Fruit fly (Drosophila melanogaster): ENCODE data around the gene Myo95E.
A peak's percentile ranks its signal among the peaks of the same experiment; 100 is the strongest.

Myo95E gene

DNA sequence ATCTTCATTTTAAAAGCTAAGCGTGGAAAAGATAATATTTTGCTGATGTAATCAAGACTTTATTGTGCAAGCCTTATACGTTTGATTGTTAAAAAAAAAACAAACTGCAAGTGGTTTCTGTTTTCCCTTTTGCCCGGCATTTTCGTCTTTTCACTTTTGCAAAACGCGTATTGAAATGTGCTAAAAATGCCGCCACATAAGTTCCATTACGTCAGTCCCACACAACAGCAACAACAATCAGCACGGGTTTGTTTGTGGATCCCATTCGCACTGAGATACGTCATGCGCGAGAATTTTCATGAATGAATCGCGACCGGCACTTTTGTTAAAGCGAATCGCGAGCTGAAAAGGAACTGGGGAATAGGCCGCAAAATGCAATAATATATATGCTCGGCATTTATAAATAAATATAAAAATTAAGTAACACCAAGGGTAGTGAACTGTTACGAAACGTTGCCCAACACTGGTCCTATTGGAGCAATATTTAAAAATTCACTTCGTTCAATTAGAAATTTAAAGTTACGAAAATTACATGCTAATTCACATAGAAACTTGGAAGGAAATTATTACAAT, 55.2 kb downstream of the Myo95E start (continued):
- peak; percentile 49 for TF ChIP-seq CG34406 (GFP tag; optimal IDR thresholded peaks at IDR 0.05)
- TF ChIP-seq Hr38 (GFP tag; optimal IDR thresholded peaks at IDR 0.05) = no peak
- TF ChIP-seq dac (GFP tag; optimal IDR thresholded peaks at IDR 0.05) = no peak
- peak; percentile 61 for TF ChIP-seq Sox14 (GFP tag; optimal IDR thresholded peaks at IDR 0.05)
- TF ChIP-seq CG16779 (tag; optimal IDR thresholded peaks at IDR 0.05) = peak; percentile 41
- peak; percentile 36 for TF ChIP-seq CG8319 (GFP tag; optimal IDR thresholded peaks at IDR 0.05)
- no peak for TF ChIP-seq CG6163 (GFP tag; IDR thresholded peaks at IDR 0.05)
- TF ChIP-seq topi (GFP tag; optimal IDR thresholded peaks at IDR 0.05) = peak; percentile 75
- no peak for TF ChIP-seq fkh (GFP tag; optimal IDR thresholded peaks at IDR 0.05)
- peak; percentile 39 for TF ChIP-seq CG8632 (GFP tag; optimal IDR thresholded peaks at IDR 0.05)
- peak; percentile 43 for TF ChIP-seq CG31627 (GFP tag; optimal IDR thresholded peaks at IDR 0.05)
- TF ChIP-seq Smox (GFP tag; optimal IDR thresholded peaks at IDR 0.05) = peak; percentile 67
- peak; percentile 25 for TF ChIP-seq Ets96B (tag; optimal IDR thresholded peaks at IDR 0.05)
- TF ChIP-seq Eip93F (GFP tag; optimal IDR thresholded peaks at IDR 0.05) = peak; percentile 80
- peak; percentile 41 for TF ChIP-seq CG6854 (GFP tag; optimal IDR thresholded peaks at IDR 0.05)
- peak; percentile 21 for TF ChIP-seq fd85E (GFP tag; optimal IDR thresholded peaks at IDR 0.05)
- TF ChIP-seq CG4318 (GFP tag; optimal IDR thresholded peaks at IDR 0.05) = no peak
- peak; percentile 70 for TF ChIP-seq net (GFP tag; optimal IDR thresholded peaks at IDR 0.05)
- TF ChIP-seq Gug (GFP tag; IDR thresholded peaks at IDR 0.05) = no peak
- peak; percentile 68 for TF ChIP-seq acj6 (GFP tag; optimal IDR thresholded peaks at IDR 0.05)
- no peak for TF ChIP-seq fd59A (GFP tag; optimal IDR thresholded peaks at IDR 0.05)
- TF ChIP-seq CG9139 (GFP tag; optimal IDR thresholded peaks at IDR 0.05) = no peak
- TF ChIP-seq CG15336 (GFP tag; IDR thresholded peaks at IDR 0.05) = no peak
- peak; percentile 95 for TF ChIP-seq vri (GFP tag; optimal IDR thresholded peaks at IDR 0.05)
- TF ChIP-seq Blimp-1 (GFP tag; optimal IDR thresholded peaks at IDR 0.05) = peak; percentile 38
- TF ChIP-seq CG10669 (GFP tag; optimal IDR thresholded peaks at IDR 0.05) = peak; percentile 35
- TF ChIP-seq CG6276 (GFP tag; optimal IDR thresholded peaks at IDR 0.05) = no peak
- TF ChIP-seq Sox15 (GFP tag; optimal IDR thresholded peaks at IDR 0.05) = no peak
- no peak for TF ChIP-seq CG11902 (GFP tag; optimal IDR thresholded peaks at IDR 0.05)
- peak; percentile 37 for TF ChIP-seq cyc (GFP tag; optimal IDR thresholded peaks at IDR 0.05)
- peak; percentile 57 for TF ChIP-seq CG10631 (GFP tag; optimal IDR thresholded peaks at IDR 0.05)
- TF ChIP-seq CG3032 (tag; optimal IDR thresholded peaks at IDR 0.05) = peak; percentile 31
- peak; percentile 78 for TF ChIP-seq Hr4 (GFP tag; optimal IDR thresholded peaks at IDR 0.05)
- TF ChIP-seq CG11294 (GFP tag; IDR thresholded peaks at IDR 0.05) = no peak
- TF ChIP-seq CG8119 (GFP tag; IDR thresholded peaks at IDR 0.05) = no peak

DNA sequence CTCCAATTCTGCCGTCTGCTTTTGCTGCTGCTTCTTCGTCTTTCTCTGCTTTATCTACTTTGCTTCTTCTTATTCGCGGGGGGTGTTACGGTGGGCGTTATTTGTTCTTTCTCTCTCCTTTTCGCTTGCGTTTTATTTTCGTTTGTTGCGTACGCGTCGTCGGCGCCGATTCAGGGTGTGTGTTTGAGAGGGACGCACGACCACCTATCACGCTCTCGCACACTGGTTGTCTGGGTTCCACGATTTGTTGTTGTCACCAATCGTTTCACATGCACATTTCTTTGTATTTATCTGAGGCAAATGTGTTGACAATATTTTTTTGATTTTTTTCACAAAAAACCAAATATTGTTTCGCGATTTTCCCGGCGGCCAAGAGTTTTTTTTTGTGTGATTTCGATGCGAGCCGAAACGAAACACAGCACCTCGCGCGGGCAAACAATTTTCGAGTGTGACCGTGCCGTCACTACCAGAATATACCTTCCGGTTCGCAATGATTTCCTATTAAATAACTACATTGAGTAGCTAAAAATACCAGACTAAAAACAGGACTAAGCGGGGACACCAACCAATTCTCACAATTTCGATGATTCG, 55.9 kb downstream of the Myo95E start, which contains the start of gene Syx1A:
Gene Syx1A (minus strand): TSS at position 452 of the 591 bp plus-strand sequence.
- no peak for TF ChIP-seq CG15336 (GFP tag; IDR thresholded peaks at IDR 0.05)
- no peak for TF ChIP-seq net (GFP tag; optimal IDR thresholded peaks at IDR 0.05)
- TF ChIP-seq pdm3 (GFP tag; optimal IDR thresholded peaks at IDR 0.05) = no peak
- TF ChIP-seq Lpt (GFP tag; optimal IDR thresholded peaks at IDR 0.05) = no peak
- no peak for TF ChIP-seq eg (GFP tag; IDR thresholded peaks at IDR 0.05)
- peak; percentile 61 for TF ChIP-seq CG6854 (GFP tag; optimal IDR thresholded peaks at IDR 0.05)
- TF ChIP-seq CG32006 (GFP tag; optimal IDR thresholded peaks at IDR 0.05) = peak; percentile 12
- no peak for TF ChIP-seq CG4318 (GFP tag; optimal IDR thresholded peaks at IDR 0.05)
- TF ChIP-seq CG6276 (GFP tag; optimal IDR thresholded peaks at IDR 0.05) = peak; percentile 22
- peak; percentile 23 for TF ChIP-seq Eip78C (GFP tag)
- peak; percentile 47 for TF ChIP-seq Sox14 (GFP tag; optimal IDR thresholded peaks at IDR 0.05)
- TF ChIP-seq Hr38 (GFP tag; optimal IDR thresholded peaks at IDR 0.05) = no peak
- peak; percentile 61 for TF ChIP-seq CG16779 (tag; optimal IDR thresholded peaks at IDR 0.05)
- TF ChIP-seq CG8119 (GFP tag; IDR thresholded peaks at IDR 0.05) = no peak
- TF ChIP-seq Eip75B (GFP tag; optimal IDR thresholded peaks at IDR 0.05) = peak; percentile 8
- peak; percentile 18 to 34 for TF ChIP-seq ss (GFP tag; optimal IDR thresholded peaks at IDR 0.05)
- no peak for TF ChIP-seq dac (GFP tag; optimal IDR thresholded peaks at IDR 0.05)
- TF ChIP-seq CG31627 (GFP tag; optimal IDR thresholded peaks at IDR 0.05) = no peak
- TF ChIP-seq Sox15 (GFP tag; optimal IDR thresholded peaks at IDR 0.05) = no peak
- TF ChIP-seq CG6792 (GFP tag; optimal IDR thresholded peaks at IDR 0.05) = no peak
- no peak for TF ChIP-seq Met (GFP tag; optimal IDR thresholded peaks at IDR 0.05)
- peak; percentile 39 for TF ChIP-seq esn (GFP tag; optimal IDR thresholded peaks at IDR 0.05)
- no peak for TF ChIP-seq Smox (GFP tag; optimal IDR thresholded peaks at IDR 0.05)
- TF ChIP-seq CG3032 (tag; optimal IDR thresholded peaks at IDR 0.05) = no peak
- TF ChIP-seq CG7368 (GFP tag; optimal IDR thresholded peaks at IDR 0.05) = no peak
- TF ChIP-seq CG34406 (GFP tag; optimal IDR thresholded peaks at IDR 0.05) = peak; percentile 37
- no peak for TF ChIP-seq CG1621 (tag; optimal IDR thresholded peaks at IDR 0.05)
- no peak for TF ChIP-seq CG10669 (GFP tag; optimal IDR thresholded peaks at IDR 0.05)
- no peak for TF ChIP-seq CG6163 (GFP tag; IDR thresholded peaks at IDR 0.05)
- no peak for TF ChIP-seq CG11294 (GFP tag; IDR thresholded peaks at IDR 0.05)
- peak; percentile 35 for TF ChIP-seq fd85E (GFP tag; optimal IDR thresholded peaks at IDR 0.05)

Data from whole organism, prepupa.